Worm (Caenorhabditis elegans): ENCODE results near the gene sre-3.

sre-3 gene

DNA sequence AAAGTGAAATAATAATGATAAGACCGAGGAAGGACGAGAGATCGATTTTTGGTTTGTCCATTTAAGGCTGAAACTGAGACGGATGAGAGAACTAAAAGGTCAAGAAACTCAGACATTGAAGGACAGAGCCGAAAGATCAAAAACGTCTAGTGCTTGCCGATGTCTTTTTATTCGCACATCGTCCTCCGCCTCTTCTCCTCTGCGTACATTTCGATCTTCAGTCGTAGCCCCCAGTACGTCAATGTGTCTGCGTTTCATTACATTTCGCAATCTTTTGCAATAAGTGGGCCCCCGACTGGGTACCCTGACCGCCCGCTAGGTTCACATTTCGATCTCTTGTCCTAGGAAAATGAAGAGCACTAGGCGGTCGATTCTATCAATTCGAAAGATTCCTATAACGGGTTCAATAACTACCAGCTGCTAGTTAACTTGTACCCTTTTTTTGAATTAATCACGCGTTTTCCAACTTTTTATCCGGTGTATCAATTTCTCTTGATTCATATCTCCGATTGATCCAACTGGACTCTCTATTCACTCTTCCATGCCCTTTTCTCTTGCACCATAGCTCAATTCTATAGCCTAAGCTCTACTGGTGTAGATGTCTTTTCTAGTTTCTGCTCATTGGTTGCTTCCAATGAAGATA is 6.6 kb downstream of the sre-3 start (continued):
- TF ChIP-seq blmp-1 (tag; optimal IDR thresholded peaks at IDR 0.05) = peak; percentile 57
- no peak for TF ChIP-seq C34B4.2 (tag; optimal IDR thresholded peaks at IDR 0.05)
- no peak for TF ChIP-seq dsc-1 (tag; optimal IDR thresholded peaks at IDR 0.05)
- peak; percentile 53 for TF ChIP-seq xbp-1 (tag; optimal IDR thresholded peaks at IDR 0.05)
- peak; percentile 32; the same call in 1 of the 2 replicates for TF ChIP-seq nhr-19 (GFP tag; conservative IDR thresholded peaks at IDR 0.05)
- TF ChIP-seq nhr-85 (tag) = peak; percentile 82
- no peak for TF ChIP-seq unc-98 (GFP tag; IDR thresholded peaks at IDR 0.05)
- TF ChIP-seq ceh-82 (tag; optimal IDR thresholded peaks at IDR 0.05) = peak; percentile 50 to 76 (median 71)
- TF ChIP-seq fkh-8 (tag; optimal IDR thresholded peaks at IDR 0.05) = peak; percentile 52
- peak; percentile 53 for TF ChIP-seq nhr-237 (tag; optimal IDR thresholded peaks at IDR 0.05)

DNA sequence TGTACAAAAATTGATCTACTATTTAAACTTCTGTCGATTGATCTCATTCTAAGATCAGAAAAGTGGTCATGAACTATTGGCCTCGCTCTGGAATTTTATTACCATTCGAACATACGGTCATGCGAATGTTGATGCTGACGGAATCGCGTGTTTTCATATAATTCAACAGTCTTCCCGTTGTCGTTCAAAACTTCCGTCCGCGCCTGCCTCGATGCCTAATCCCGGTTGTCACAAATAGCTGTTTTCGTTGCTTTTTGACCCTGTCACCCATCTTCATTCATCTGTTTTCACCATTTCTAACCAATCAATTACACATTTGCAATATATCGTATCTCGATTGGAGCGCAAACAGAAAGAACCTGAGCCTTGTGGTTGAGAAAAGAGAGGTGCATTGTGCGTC is 7.9 kb downstream of the sre-3 start:
- TF ChIP-seq ceh-8 (GFP tag; optimal IDR thresholded peaks at IDR 0.05) (no peak), snpc-4 (tag; optimal IDR thresholded peaks at IDR 0.05) (no peak), elt-3 (tag; optimal IDR thresholded peaks at IDR 0.05) (peak in 1 of 6 experiments; percentile 7), efl-1 (optimal IDR thresholded peaks at IDR 0.05) (no peak), efl-1 (GFP tag; optimal IDR thresholded peaks at IDR 0.05 in 1 of 2) (peak in 1 of 2 experiments; percentile 72), ztf-4 (tag; optimal IDR thresholded peaks at IDR 0.05) (peak; percentile 15), blmp-1 (tag; optimal IDR thresholded peaks at IDR 0.05) (peak; percentile 37), aha-1 (tag; optimal IDR thresholded peaks at IDR 0.05) (no peak)

DNA sequence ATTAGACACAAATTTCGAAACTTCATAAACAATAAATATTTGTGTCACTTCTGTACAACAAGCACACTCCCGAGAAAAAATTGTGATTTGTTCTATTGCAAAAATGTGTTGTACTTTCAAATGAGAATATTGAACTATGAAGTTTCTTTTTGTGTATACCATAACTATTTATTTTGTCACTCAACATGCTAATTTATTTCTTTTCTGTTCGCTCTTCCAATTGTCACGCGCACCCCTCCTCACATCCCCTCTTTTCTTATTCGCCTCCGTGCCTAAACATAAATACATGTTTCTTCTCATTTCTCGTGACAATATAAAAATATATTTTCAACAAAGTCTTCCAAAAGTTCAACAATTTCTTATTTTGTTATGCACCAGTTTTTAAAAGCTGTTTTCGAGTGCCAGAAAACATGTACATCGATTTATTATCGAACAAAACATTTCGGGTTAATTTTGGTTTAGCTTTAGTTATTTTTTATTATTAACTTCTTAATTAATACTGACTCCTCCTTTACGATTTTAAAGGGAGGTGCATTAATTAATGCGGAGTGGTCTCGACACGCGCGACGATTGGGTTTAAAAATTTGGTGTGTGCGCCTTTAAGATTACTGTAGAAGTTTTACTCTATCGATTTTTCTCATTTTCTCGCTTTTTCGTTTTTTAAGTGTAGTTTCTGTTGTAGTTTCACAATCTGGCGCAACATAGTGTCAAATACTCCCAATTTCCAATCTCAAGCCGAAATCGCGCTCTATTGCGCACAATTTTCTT is 8.6 kb downstream of the sre-3 start:
- TF ChIP-seq lin-35 (GFP tag; optimal IDR thresholded peaks at IDR 0.05) (peak in 1 of 2 experiments; percentile 19), mep-1 (tag; optimal IDR thresholded peaks at IDR 0.05) (peak; percentile 30), nhr-20 (tag; optimal IDR thresholded peaks at IDR 0.05) (peak; percentile 3), nhr-71 (tag; optimal IDR thresholded peaks at IDR 0.05) (peak; percentile 15), lin-13 (GFP tag; optimal IDR thresholded peaks at IDR 0.05) (peak; percentile 4), nhr-77 (tag; optimal IDR thresholded peaks at IDR 0.05) (no peak), ceh-8 (GFP tag; optimal IDR thresholded peaks at IDR 0.05) (no peak), pqm-1 (tag; optimal IDR thresholded peaks at IDR 0.05) (no peak), snu-23 (GFP tag; optimal IDR thresholded peaks at IDR 0.05) (peak; percentile 5), mdl-1 (tag; optimal IDR thresholded peaks at IDR 0.05) (peak in 1 of 2 experiments; percentile 9), nhr-237 (tag; optimal IDR thresholded peaks at IDR 0.05) (no peak), blmp-1 (tag; optimal IDR thresholded peaks at IDR 0.05) (peak; percentile 21), nhr-85 (tag) (peak; percentile 81), pax-3 (tag; optimal IDR thresholded peaks at IDR 0.05) (no peak), lin-14 (GFP tag; optimal IDR thresholded peaks at IDR 0.05) (peak; percentile 65)

DNA sequence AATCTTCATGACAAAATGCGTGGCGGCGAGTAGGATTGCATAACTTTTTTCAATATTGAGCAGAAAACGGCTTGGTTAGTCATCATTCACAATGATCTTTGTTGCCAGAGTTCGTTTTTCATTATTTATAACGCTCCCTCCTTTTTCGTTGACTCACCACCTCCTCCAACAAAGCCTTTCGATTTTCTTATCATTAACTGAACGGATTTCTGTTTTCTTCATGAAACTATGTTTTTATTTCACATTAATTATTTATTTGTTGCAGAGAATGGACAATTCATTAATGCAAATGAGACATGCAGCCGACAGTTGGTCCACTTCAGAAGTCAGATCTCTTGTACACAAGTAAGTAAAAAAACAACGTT is 9.1 kb downstream of the sre-3 start, which contains the start of gene bath-44:
bath-44 (plus strand) TSS at position 266 of the 365 bp plus-strand sequence.
- TF ChIP-seq ceh-82 (tag; optimal IDR thresholded peaks at IDR 0.05) (no peak), efl-1 (optimal IDR thresholded peaks at IDR 0.05) (no peak), efl-1 (GFP tag; optimal IDR thresholded peaks at IDR 0.05 in 1 of 2) (peak in 1 of 2 experiments; percentile 62)

DNA sequence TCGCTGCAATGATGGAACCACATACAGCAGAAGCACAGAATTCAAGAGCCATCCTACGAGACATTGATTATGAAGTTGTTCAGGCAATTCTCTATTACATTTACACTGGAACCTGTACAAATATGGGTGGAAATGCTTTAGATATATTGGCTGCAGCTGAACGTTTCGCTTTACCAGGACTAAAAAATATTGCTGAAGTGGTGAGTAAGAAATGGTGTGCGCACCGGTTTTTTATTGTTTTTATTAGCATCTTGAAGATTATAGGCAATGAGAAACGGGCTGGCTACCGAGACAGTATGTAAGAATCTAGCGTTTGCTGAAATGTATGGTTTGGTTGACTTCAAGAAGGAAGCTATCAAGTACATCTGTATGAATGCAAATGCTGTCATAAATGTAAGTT is 10.5 kb downstream of the sre-3 start:
- TF ChIP-seq C04F5.9 (tag; optimal IDR thresholded peaks at IDR 0.05) (no peak), mef-2 (tag; optimal IDR thresholded peaks at IDR 0.05) (no peak), nhr-11 (tag; optimal IDR thresholded peaks at IDR 0.05) (no peak), lin-14 (GFP tag; optimal IDR thresholded peaks at IDR 0.05) (no peak), mab-9 (GFP tag; IDR thresholded peaks at IDR 0.05) (no peak), pqm-1 (tag; optimal IDR thresholded peaks at IDR 0.05) (no peak), fkh-8 (tag; optimal IDR thresholded peaks at IDR 0.05) (no peak), lsy-2 (tag; optimal IDR thresholded peaks at IDR 0.05) (no peak), zip-4 (GFP tag; optimal IDR thresholded peaks at IDR 0.05) (no peak), pax-3 (tag; optimal IDR thresholded peaks at IDR 0.05) (no peak), nhr-77 (tag; optimal IDR thresholded peaks at IDR 0.05) (no peak), nhr-237 (tag; optimal IDR thresholded peaks at IDR 0.05) (no peak), lir-3 (tag; optimal IDR thresholded peaks at IDR 0.05; ENCODE audit: poor library complexity) (no peak), egl-13 (tag; optimal IDR thresholded peaks at IDR 0.05) (no peak), nhr-71 (tag; optimal IDR thresholded peaks at IDR 0.05) (no peak), nhr-20 (tag; optimal IDR thresholded peaks at IDR 0.05) (no peak), ceh-90 (tag; optimal IDR thresholded peaks at IDR 0.05) (no peak), lin-13 (GFP tag; optimal IDR thresholded peaks at IDR 0.05) (no peak), elt-3 (tag; optimal IDR thresholded peaks at IDR 0.05) (no peak)

All from whole organism, L1 larva.